Worm (Caenorhabditis elegans) whole organism, young adult: ENCODE data around the gene F29B9.7.

Source experiments
- B0019.2 ChIP-seq: fragments of 200-800 bp; sonication (Bioruptor generic); conservative IDR thresholded peaks from 2 replicates; pipeline ENCODE4 v1.3.6; 2022; ENCODE audit warnings: missing genetic modification reagents, missing genetic modification characterization, missing compliant biosample characterization
- C17E4.6 ChIP-seq: fragments of 200-800 bp; sonication (Bioruptor generic); IDR thresholded peaks from 2 replicates; pipeline ENCODE4 v1.3.6; 2022; ENCODE audit warnings: missing genetic modification reagents, missing genetic modification characterization, missing compliant biosample characterization
- F10E7.11 ChIP-seq: sonication (generic microtip); optimal IDR thresholded peaks from 2 replicates; lab custom pipeline; 2017; ENCODE audit warnings: mild to moderate bottlenecking, missing genetic modification characterization, moderate library complexity, missing compliant biosample characterization
- F23B12.7 ChIP-seq: sonication (generic microtip); optimal IDR thresholded peaks from 2 replicates; lab custom pipeline; 2017; ENCODE audit warnings: missing genetic modification characterization, mild to moderate bottlenecking, missing compliant biosample characterization, antibody characterized with exemption, moderate library complexity; ENCODE audit not compliant: insufficient read depth
- F33H1.4 ChIP-seq: fragments of 200-800 bp; sonication (Bioruptor generic); IDR thresholded peaks from 2 replicates; pipeline ENCODE4 v1.3.6; 2022; ENCODE audit warnings: missing genetic modification reagents, missing genetic modification characterization, missing compliant biosample characterization
- F37B4.10 ChIP-seq: fragments of 200-800 bp; sonication (Bioruptor generic); IDR thresholded peaks from 2 replicates; pipeline ENCODE4 v1.3.6; 2022; ENCODE audit warnings: missing genetic modification characterization, missing compliant biosample characterization
- F49E8.2 ChIP-seq: sonication (generic microtip); optimal IDR thresholded peaks from 3 replicates; lab custom pipeline; 2017; ENCODE audit warnings: missing genetic modification characterization, mild to moderate bottlenecking, missing compliant biosample characterization, antibody characterized with exemption, moderate library complexity; ENCODE audit not compliant: insufficient read depth
- F57A8.1 ChIP-seq: fragments of 200-800 bp; sonication (Bioruptor generic); optimal IDR thresholded peaks from 2 replicates; lab custom pipeline; 2018; ENCODE audit warnings: mild to moderate bottlenecking, missing genetic modification characterization, moderate library complexity, missing compliant biosample characterization
- K11D2.4 ChIP-seq: fragments of 200-800 bp; sonication (Bioruptor generic); IDR thresholded peaks from 2 replicates; pipeline ENCODE4 v1.3.6; 2022; ENCODE audit warnings: missing genetic modification reagents, missing genetic modification characterization, missing compliant biosample characterization
- T07F8.4 ChIP-seq: sonication (generic microtip); optimal IDR thresholded peaks from 2 replicates; lab custom pipeline; 2016; ENCODE audit warnings: mild to moderate bottlenecking, missing genetic modification characterization, moderate library complexity, missing compliant biosample characterization
- Y53G8AR.9 ChIP-seq: fragments of 200-800 bp; sonication (Bioruptor generic); conservative IDR thresholded peaks from 2 replicates; pipeline ENCODE4 v1.3.6; 2022; ENCODE audit warnings: missing genetic modification reagents, missing genetic modification characterization, missing compliant biosample characterization
- ZK185.1 ChIP-seq: sonication (generic microtip); optimal IDR thresholded peaks from 2 replicates; lab custom pipeline; 2016; ENCODE audit warnings: mild to moderate bottlenecking, missing genetic modification characterization, missing compliant biosample characterization; ENCODE audit not compliant: poor library complexity, severe bottlenecking
- akir-1 ChIP-seq: fragments of 200-800 bp; sonication (Bioruptor generic); optimal IDR thresholded peaks from 2 replicates; lab custom pipeline; 2018; ENCODE audit warnings: mild to moderate bottlenecking, missing genetic modification characterization, moderate library complexity, missing compliant biosample characterization
- aptf-3 ChIP-seq: fragments of 200-800 bp; sonication (Bioruptor generic); IDR thresholded peaks from 2 replicates; pipeline ENCODE4 v1.3.6; 2022; ENCODE audit warnings: missing genetic modification characterization, missing compliant biosample characterization
- attf-3 ChIP-seq: fragments of 200-800 bp; sonication (Bioruptor generic); conservative IDR thresholded peaks from 2 replicates; pipeline ENCODE4 v1.3.6; 2022; ENCODE audit warnings: missing genetic modification reagents, missing genetic modification characterization, missing compliant biosample characterization
- bed-1 ChIP-seq: fragments of 200-800 bp; sonication (Bioruptor generic); IDR thresholded peaks from 2 replicates; pipeline ENCODE4 v1.3.6; 2022; ENCODE audit warnings: missing genetic modification reagents, missing genetic modification characterization, missing compliant biosample characterization
- bed-2 ChIP-seq: fragments of 200-800 bp; sonication (Bioruptor generic); IDR thresholded peaks from 2 replicates; pipeline ENCODE4 v1.3.6; 2022; ENCODE audit warnings: missing genetic modification reagents, missing genetic modification characterization, missing compliant biosample characterization
- ccch-3 ChIP-seq: fragments of 200-800 bp; sonication (Bioruptor generic); optimal IDR thresholded peaks from 2 replicates; lab custom pipeline; 2018; ENCODE audit warnings: mild to moderate bottlenecking, missing genetic modification characterization, missing compliant biosample characterization
- ceh-100 ChIP-seq: fragments of 200-800 bp; sonication (Bioruptor generic); IDR thresholded peaks from 2 replicates; pipeline ENCODE4 v1.3.6; 2022; ENCODE audit warnings: missing genetic modification reagents, missing genetic modification characterization, missing compliant biosample characterization
- ceh-40 ChIP-seq: fragments of 200-800 bp; sonication (Bioruptor generic); IDR thresholded peaks from 2 replicates; pipeline ENCODE4 v1.3.6; 2022; ENCODE audit warnings: missing genetic modification characterization, missing compliant biosample characterization
- chd-7 ChIP-seq: sonication (generic microtip); optimal IDR thresholded peaks from 2 replicates; lab custom pipeline; 2016; ENCODE audit warnings: mild to moderate bottlenecking, missing genetic modification characterization, moderate library complexity, missing compliant biosample characterization
- dox-1 ChIP-seq: fragments of 200-800 bp; sonication (Bioruptor generic); IDR thresholded peaks from 2 replicates; pipeline ENCODE4 v1.3.6; 2022; ENCODE audit warnings: missing genetic modification reagents, missing genetic modification characterization, missing compliant biosample characterization
- efl-1 ChIP-seq: fragments of 150-350 bp; optimal IDR thresholded peaks from 2 replicates; lab custom pipeline; 2014; ENCODE audit warnings: missing biosample characterization, missing genetic modification reagents, missing genetic modification characterization
- egl-18 ChIP-seq: fragments of 200-800 bp; sonication (Bioruptor generic); IDR thresholded peaks from 2 replicates; pipeline ENCODE4 v1.3.6; 2022; ENCODE audit warnings: missing genetic modification reagents, missing genetic modification characterization, missing compliant biosample characterization
- ekl-4 ChIP-seq: fragments of 200-800 bp; sonication (Bioruptor generic); IDR thresholded peaks from 2 replicates; pipeline ENCODE4 v1.3.6; 2022; ENCODE audit warnings: missing genetic modification reagents, missing genetic modification characterization, missing compliant biosample characterization
- ets-4 ChIP-seq: fragments of 200-800 bp; sonication (Bioruptor generic); optimal IDR thresholded peaks from 2 replicates; lab custom pipeline; 2018; ENCODE audit warnings: mild to moderate bottlenecking, missing genetic modification characterization, missing compliant biosample characterization
- gei-17 ChIP-seq: fragments of 200-800 bp; sonication (Bioruptor generic); optimal IDR thresholded peaks from 2 replicates; lab custom pipeline; 2018; ENCODE audit warnings: mild to moderate bottlenecking, missing genetic modification characterization, missing compliant biosample characterization
- hmg-1.2 ChIP-seq: fragments of 200-800 bp; sonication (Bioruptor generic); IDR thresholded peaks from 2 replicates; pipeline ENCODE4 v1.3.6; 2022; ENCODE audit warnings: missing genetic modification reagents, missing genetic modification characterization, missing compliant biosample characterization
- hmg-20 ChIP-seq: fragments of 200-800 bp; sonication (Bioruptor generic); IDR thresholded peaks from 2 replicates; pipeline ENCODE4 v1.3.6; 2022; ENCODE audit warnings: missing genetic modification reagents, missing genetic modification characterization, missing compliant biosample characterization
- hrde-1 ChIP-seq: sonication (generic microtip); optimal IDR thresholded peaks from 2 replicates; lab custom pipeline; 2016; ENCODE audit warnings: missing genetic modification characterization, mild to moderate bottlenecking, missing compliant biosample characterization, moderate library complexity, missing genotype, missing genetic modification reagents, borderline replicate concordance
- hsf-1 ChIP-seq: fragments of 200-800 bp; sonication (Bioruptor generic); IDR thresholded peaks from 2 replicates; pipeline ENCODE4 v1.3.6; 2022; ENCODE audit warnings: missing genetic modification reagents, missing genetic modification characterization, missing compliant biosample characterization
- lag-1 ChIP-seq: fragments of 200-800 bp; sonication (Bioruptor generic); IDR thresholded peaks from 2 replicates; pipeline ENCODE4 v1.3.6; 2022; ENCODE audit warnings: missing genetic modification reagents, missing genetic modification characterization, missing compliant biosample characterization
- let-526 ChIP-seq: fragments of 200-800 bp; sonication (Bioruptor generic); IDR thresholded peaks from 2 replicates; pipeline ENCODE4 v1.3.6; 2022; ENCODE audit warnings: missing genetic modification reagents, missing genetic modification characterization, missing compliant biosample characterization
- lin-40 ChIP-seq: sonication (generic microtip); optimal IDR thresholded peaks from 2 replicates; lab custom pipeline; 2016; ENCODE audit warnings: missing genetic modification characterization, mild to moderate bottlenecking, missing compliant biosample characterization, missing genotype, missing genetic modification reagents
- lir-1 ChIP-seq: fragments of 200-800 bp; sonication (Bioruptor generic); conservative IDR thresholded peaks from 2 replicates; pipeline ENCODE4 v1.3.6; 2022; ENCODE audit warnings: missing genetic modification reagents, missing genetic modification characterization, missing compliant biosample characterization
- madf-3 ChIP-seq: fragments of 200-800 bp; sonication (Bioruptor generic); IDR thresholded peaks from 2 replicates; pipeline ENCODE4 v1.3.6; 2022; ENCODE audit warnings: missing genetic modification reagents, missing genetic modification characterization, missing compliant biosample characterization
- madf-6 ChIP-seq: fragments of 200-800 bp; sonication (Bioruptor generic); IDR thresholded peaks from 2 replicates; pipeline ENCODE4 v1.3.6; 2022; ENCODE audit warnings: missing genetic modification reagents, missing genetic modification characterization, missing compliant biosample characterization
- madf-8 ChIP-seq: fragments of 200-800 bp; sonication (Bioruptor generic); conservative IDR thresholded peaks from 2 replicates; pipeline ENCODE4 v1.3.6; 2022; ENCODE audit warnings: missing genetic modification reagents, missing genetic modification characterization, missing compliant biosample characterization
- mcd-1 ChIP-seq: fragments of 200-800 bp; sonication (Bioruptor generic); IDR thresholded peaks from 2 replicates; pipeline ENCODE4 v1.3.6; 2022; ENCODE audit warnings: missing genetic modification reagents, missing genetic modification characterization, missing compliant biosample characterization
- nhr-80 ChIP-seq: sonication (generic microtip); optimal IDR thresholded peaks from 2 replicates; lab custom pipeline; 2016; ENCODE audit warnings: missing genetic modification characterization, missing compliant biosample characterization
- pha-4 ChIP-seq: fragments of 150-350 bp; sonication (generic microtip); optimal IDR thresholded peaks from 2 replicates; lab custom pipeline; 2014; ENCODE audit warnings: missing biosample characterization, missing genetic modification reagents, missing genetic modification characterization
- snpc-4 ChIP-seq, 5 experiments: fragments of 150-350 bp in 1 of 5; sonication (generic microtip) in 4 of 5; optimal IDR thresholded peaks; 2 replicates each; lab custom pipeline; 2014 to 2018; ENCODE audit warnings: missing genetic modification characterization in 5 of 5, missing biosample characterization in 3 of 5, antibody characterized with exemption in 2 of 5, mild to moderate bottlenecking in 2 of 5, missing compliant biosample characterization in 2 of 5, missing genotype in 2 of 5, moderate library complexity in 2 of 5, missing genetic modification reagents in 1 of 5
- tbx-9 ChIP-seq: sonication (generic microtip); optimal IDR thresholded peaks from 2 replicates; lab custom pipeline; 2016; ENCODE audit warnings: borderline replicate concordance, missing genetic modification characterization, inconsistent platforms, missing compliant biosample characterization
- tlf-1 ChIP-seq: fragments of 200-800 bp; sonication (Bioruptor generic); optimal IDR thresholded peaks from 2 replicates; lab custom pipeline; 2018; ENCODE audit warnings: mild to moderate bottlenecking, missing genetic modification characterization, missing compliant biosample characterization
- unc-130 ChIP-seq: sonication (generic microtip); optimal IDR thresholded peaks from 2 replicates; lab custom pipeline; 2016; ENCODE audit warnings: missing genetic modification reagents, missing genetic modification characterization, missing compliant biosample characterization
- unc-62 ChIP-seq: fragments of 150-350 bp; optimal IDR thresholded peaks from 2 replicates; lab custom pipeline; 2014; ENCODE audit warnings: missing biosample characterization, missing genetic modification reagents, missing genetic modification characterization
- xnd-1 ChIP-seq: sonication (generic microtip); optimal IDR thresholded peaks from 2 replicates; lab custom pipeline; 2016; ENCODE audit warnings: missing genotype, missing genetic modification reagents, missing genetic modification characterization, missing compliant biosample characterization
- ztf-18 ChIP-seq: sonication (generic microtip); optimal IDR thresholded peaks from 2 replicates; lab custom pipeline; 2016; ENCODE audit warnings: missing genotype, mild to moderate bottlenecking, missing genetic modification characterization, missing compliant biosample characterization

F29B9.7 gene

ce11 chrIV:4653708-4654107 lies 4.1 kb downstream of the F29B9.7 start:
- TF ChIP-seq hmg-20 (no peak), F23B12.7 (tag; lab: Kevin White, UChicago) (no peak), ets-4 (GFP tag; lab: Kevin White, UChicago) (no peak), mcd-1 (GFP tag; lab: Robert Waterston, UW) (peak; percentile 49; the same call in 1 of the 2 replicates), unc-62 (GFP tag; lab: Kevin White, UChicago) (no peak), chd-7 (tag; lab: Kevin White, UChicago) (no peak), tbx-9 (tag; lab: Kevin White, UChicago) (no peak), egl-18 (no peak), tlf-1 (peak; percentile 17), unc-130 (GFP tag; lab: Kevin White, UChicago) (no peak), hsf-1 (GFP tag; lab: Robert Waterston, UW) (peak; percentile 75), bed-1 (GFP tag; lab: Robert Waterston, UW) (no peak), B0019.2 (GFP tag; lab: Robert Waterston, UW) (no peak), lag-1 (GFP tag; lab: Robert Waterston, UW) (no peak), snpc-4 (GFP tag; optimal IDR thresholded peaks at IDR 0.05; lab: Kevin White, UChicago) (peak; percentile 39), snpc-4 (tag; optimal IDR thresholded peaks at IDR 0.05; lab: Kevin White, UChicago) (peak in 2 of 4 experiments; percentile 44 to 63), lin-40 (no peak), ccch-3 (GFP tag; lab: Kevin White, UChicago) (no peak), madf-6 (peak; percentile 98), F33H1.4 (GFP tag; lab: Robert Waterston, UW) (peak; percentile 98), bed-2 (GFP tag; lab: Robert Waterston, UW) (no peak), akir-1 (no peak), F49E8.2 (tag; lab: Kevin White, UChicago) (peak; percentile 68), ZK185.1 (tag; lab: Kevin White, UChicago) (no peak), gei-17 (GFP tag; lab: Kevin White, UChicago) (no peak), hmg-1.2 (peak; percentile 23; the same call in 1 of the 2 replicates), attf-3 (GFP tag; lab: Robert Waterston, UW) (no peak), F57A8.1 (no peak), F10E7.11 (tag; lab: Kevin White, UChicago) (no peak), xnd-1 (peak; percentile 96), C17E4.6 (GFP tag; lab: Robert Waterston, UW) (peak; percentile 42; the same call in 1 of the 2 replicates), K11D2.4 (GFP tag; lab: Robert Waterston, UW) (no peak), madf-8 (GFP tag; lab: Robert Waterston, UW) (peak; percentile 89), ceh-40 (GFP tag; lab: Robert Waterston, UW) (no peak), nhr-80 (tag; lab: Kevin White, UChicago) (no peak), efl-1 (GFP tag; lab: Kevin White, UChicago) (peak; percentile 24), aptf-3 (no peak), ceh-100 (GFP tag; lab: Robert Waterston, UW) (peak; percentile 64), dox-1 (GFP tag; lab: Robert Waterston, UW) (peak; percentile 76), T07F8.4 (tag; lab: Kevin White, UChicago) (no peak), Y53G8AR.9 (GFP tag; lab: Robert Waterston, UW) (0 out of 2 replicates have a peak, but pooled peaks have one; percentile 53), F37B4.10 (GFP tag; lab: Robert Waterston, UW) (no peak), ekl-4 (GFP tag; lab: Robert Waterston, UW) (0 out of 2 replicates have a peak, but pooled peaks have one; percentile 55), hrde-1 (tag; lab: Kevin White, UChicago) (peak; percentile 11), pha-4 (tag; lab: Kevin White, UChicago) (no peak), madf-3 (GFP tag; lab: Robert Waterston, UW) (0 out of 2 replicates have a peak, but pooled peaks have one; percentile 20), let-526 (GFP tag; lab: Robert Waterston, UW) (no peak), lir-1 (GFP tag; lab: Robert Waterston, UW) (no peak; the same call in 1 of the 2 replicates), ztf-18 (no peak)
